Worm (Caenorhabditis elegans): Measurements from ENCODE around the gene F56C3.10.

F56C3.10 gene

ce11 chrX:1372464-1372863 lies 9.0 kb downstream of the F56C3.10 start:
- peak; percentile 39; the same call in 1 of the 2 replicates for TF ChIP-seq snpc-1.2 (GFP tag; IDR thresholded peaks at IDR 0.05)
- no peak for TF ChIP-seq mxl-2 (GFP tag; conservative IDR thresholded peaks at IDR 0.05)
- TF ChIP-seq nhr-6 (tag; optimal IDR thresholded peaks at IDR 0.05) = no peak
- no peak for TF ChIP-seq hlh-11 (tag; optimal IDR thresholded peaks at IDR 0.05)
- TF ChIP-seq nhr-42 (GFP tag; IDR thresholded peaks at IDR 0.05) = no peak
- no peak for TF ChIP-seq ceh-82 (tag; optimal IDR thresholded peaks at IDR 0.05)
- no peak for TF ChIP-seq zfp-3 (GFP tag; conservative IDR thresholded peaks at IDR 0.05)
- no peak for TF ChIP-seq mdl-1 (tag; optimal IDR thresholded peaks at IDR 0.05)
- no peak for TF ChIP-seq nhr-25 (tag; optimal IDR thresholded peaks at IDR 0.05; ENCODE audit: borderline replicate concordance, insufficient read depth)
- TF ChIP-seq spr-3 (GFP tag; optimal IDR thresholded peaks at IDR 0.05) = no peak
- TF ChIP-seq Y48G9A.11 (GFP tag; IDR thresholded peaks at IDR 0.05) = no peak
- TF ChIP-seq F26F4.8 (GFP tag; conservative IDR thresholded peaks at IDR 0.05) = 0 out of 2 replicates have a peak, but pooled peaks have one; percentile 20
- TF ChIP-seq T20F7.1 (GFP tag; optimal IDR thresholded peaks at IDR 0.05) = no peak
- no peak for TF ChIP-seq unc-62 (GFP tag; optimal IDR thresholded peaks at IDR 0.05 in 1 of 2)
- no peak for TF ChIP-seq unc-62 (tag; optimal IDR thresholded peaks at IDR 0.05)
- no peak for TF ChIP-seq dve-1 (tag; optimal IDR thresholded peaks at IDR 0.05; ENCODE audit: insufficient read depth)
- TF ChIP-seq lin-29 (GFP tag; IDR thresholded peaks at IDR 0.05) = no peak
- TF ChIP-seq fkh-10 (GFP tag; optimal IDR thresholded peaks at IDR 0.05) = no peak
- TF ChIP-seq ceh-20 (GFP tag; IDR thresholded peaks at IDR 0.05) = no peak
- no peak for TF ChIP-seq nhr-10 (tag; optimal IDR thresholded peaks at IDR 0.05)
- no peak for TF ChIP-seq ceh-32 (tag; optimal IDR thresholded peaks at IDR 0.05; ENCODE audit: poor library complexity)
- no peak for TF ChIP-seq dmd-6 (GFP tag; IDR thresholded peaks at IDR 0.05)
- peak; percentile 3 for TF ChIP-seq snpc-4 (tag; optimal IDR thresholded peaks at IDR 0.05)

ce11 chrX:1371688-1372087 lies 9.8 kb downstream of the F56C3.10 start, which contains the start of gene fbxa-190:
Gene fbxa-190 (plus strand): TSS chrX:1372012.
- TF ChIP-seq daf-16 (GFP tag; optimal IDR thresholded peaks at IDR 0.05) (no peak), daf-16 (tag; optimal IDR thresholded peaks at IDR 0.05) (peak; percentile 87), hlh-30 (tag; optimal IDR thresholded peaks at IDR 0.05; ENCODE audit: insufficient read depth) (no peak), mep-1 (tag; optimal IDR thresholded peaks at IDR 0.05) (no peak), lin-13 (GFP tag; optimal IDR thresholded peaks at IDR 0.05) (no peak), hif-1 (tag; optimal IDR thresholded peaks at IDR 0.05) (no peak), ama-1 (optimal IDR thresholded peaks at IDR 0.05) (no peak), aly-2 (tag; optimal IDR thresholded peaks at IDR 0.05) (no peak), lin-29 (GFP tag; IDR thresholded peaks at IDR 0.05) (no peak), F26F4.8 (GFP tag; conservative IDR thresholded peaks at IDR 0.05) (no peak), madf-9 (GFP tag; conservative IDR thresholded peaks at IDR 0.05) (no peak), daf-19 (GFP tag; conservative IDR thresholded peaks at IDR 0.05) (no peak), ztf-7 (tag; optimal IDR thresholded peaks at IDR 0.05) (no peak), snpc-1.2 (GFP tag; IDR thresholded peaks at IDR 0.05) (no peak), ceh-44 (GFP tag; IDR thresholded peaks at IDR 0.05) (no peak), lin-1 (GFP tag; IDR thresholded peaks at IDR 0.05) (no peak), ceh-20 (GFP tag; IDR thresholded peaks at IDR 0.05) (no peak), Y5F2A.4 (GFP tag; optimal IDR thresholded peaks at IDR 0.05) (no peak), zag-1 (tag; optimal IDR thresholded peaks at IDR 0.05) (no peak), dpl-1 (GFP tag; optimal IDR thresholded peaks at IDR 0.05) (no peak), dmd-8 (GFP tag; IDR thresholded peaks at IDR 0.05) (no peak), dve-1 (tag; optimal IDR thresholded peaks at IDR 0.05; ENCODE audit: insufficient read depth) (peak; percentile 4), dmd-6 (GFP tag; IDR thresholded peaks at IDR 0.05) (peak; percentile 30; the same call in 1 of the 2 replicates), gei-8 (GFP tag; optimal IDR thresholded peaks at IDR 0.05) (no peak), saeg-2 (GFP tag; IDR thresholded peaks at IDR 0.05) (no peak), unc-39 (tag; optimal IDR thresholded peaks at IDR 0.05) (no peak), ZK546.5 (tag; optimal IDR thresholded peaks at IDR 0.05) (no peak), nhr-6 (tag; optimal IDR thresholded peaks at IDR 0.05) (no peak), nhr-41 (GFP tag; IDR thresholded peaks at IDR 0.05) (no peak), zip-2 (tag; optimal IDR thresholded peaks at IDR 0.05) (no peak), mes-2 (tag; optimal IDR thresholded peaks at IDR 0.05; ENCODE audit: poor library complexity, severe bottlenecking) (no peak), nhr-28 (tag; optimal IDR thresholded peaks at IDR 0.05) (peak; percentile 22), aha-1 (tag) (no peak), attf-4 (tag; optimal IDR thresholded peaks at IDR 0.05) (no peak), ceh-32 (tag; optimal IDR thresholded peaks at IDR 0.05; ENCODE audit: poor library complexity) (no peak), pqm-1 (tag; optimal IDR thresholded peaks at IDR 0.05) (peak; percentile 58)

Measured in whole organism, L4 larva.